Fruit fly (Drosophila melanogaster) Kc167 (cell line): ENCODE data around the gene GNBP3.

ENCODE experiments used
- Sin3A ChIP-seq: fragments of >200 bp; optimal IDR thresholded peaks from 2 replicates; lab custom pipeline; 2018; ENCODE audit warnings: missing external identifiers
- h ChIP-seq: fragments of >200 bp; optimal IDR thresholded peaks from 3 replicates; lab custom pipeline; 2018; ENCODE audit warnings: missing external identifiers
- insv ChIP-seq: fragments of >200 bp; optimal IDR thresholded peaks from 3 replicates; lab custom pipeline; 2018; ENCODE audit warnings: missing external identifiers
- psq ChIP-seq: fragments of >200 bp; optimal IDR thresholded peaks from 2 replicates; lab custom pipeline; 2017; ENCODE audit warnings: missing external identifiers

- no peak for TF ChIP-seq h (lab: Kevin White, UChicago)
- no peak for TF ChIP-seq psq (lab: Kevin White, UChicago)
- no peak for TF ChIP-seq insv
- TF ChIP-seq Sin3A (lab: Kevin White, UChicago): no peak
Measured at dm6 chr3L:8974478-8975477, 20.0 kb downstream of the GNBP3 start, which contains the start of the genes pix and Srp68.
